Fruit fly (Drosophila melanogaster) whole organism, adult: ENCODE data around the gene Tre1.
A peak's percentile ranks its signal among the peaks of the same experiment; 100 is the strongest.

Source experiments
- CG11617 ChIP-seq: fragments of 200-800 bp; sonication (Bioruptor generic); optimal IDR thresholded peaks from 2 replicates; lab custom pipeline; 2017; ENCODE audit warnings: mild to moderate bottlenecking, missing biosample characterization, missing genetic modification reagents, missing genetic modification characterization
- CG12768 ChIP-seq: fragments of 200-800 bp; sonication (Bioruptor generic); optimal IDR thresholded peaks from 2 replicates; lab custom pipeline; 2017; ENCODE audit warnings: missing biosample characterization, missing genetic modification characterization, mild to moderate bottlenecking, moderate library complexity, missing genetic modification reagents
- CG14711 ChIP-seq: fragments of 200-800 bp; sonication (Bioruptor generic); optimal IDR thresholded peaks from 2 replicates; lab custom pipeline; 2018; ENCODE audit warnings: missing biosample characterization, mild to moderate bottlenecking, missing genetic modification characterization, moderate library complexity
- CG1620 ChIP-seq: fragments of 200-800 bp; sonication (Bioruptor generic); optimal IDR thresholded peaks from 2 replicates; lab custom pipeline; 2016; ENCODE audit warnings: missing biosample characterization, missing genetic modification characterization
- CG33017 ChIP-seq: fragments of 200-800 bp; sonication (Bioruptor generic); optimal IDR thresholded peaks from 2 replicates; lab custom pipeline; 2018; ENCODE audit warnings: missing biosample characterization, mild to moderate bottlenecking, missing genetic modification characterization, moderate library complexity
- CG5204 ChIP-seq: fragments of 200-800 bp; sonication (Bioruptor generic); optimal IDR thresholded peaks from 2 replicates; lab custom pipeline; 2016; ENCODE audit warnings: missing biosample characterization, missing genetic modification characterization
- CG7045 ChIP-seq: fragments of 200-800 bp; sonication (Bioruptor generic); optimal IDR thresholded peaks from 2 replicates; lab custom pipeline; 2017; ENCODE audit warnings: missing biosample characterization, mild to moderate bottlenecking, missing genetic modification characterization
- CG7101 ChIP-seq: fragments of 200-800 bp; sonication (Bioruptor generic); optimal IDR thresholded peaks from 2 replicates; lab custom pipeline; 2018; ENCODE audit warnings: missing biosample characterization, mild to moderate bottlenecking, missing genetic modification characterization, moderate library complexity
- Clk ChIP-seq: fragments of 200-800 bp; sonication (Bioruptor generic); optimal IDR thresholded peaks from 2 replicates; lab custom pipeline; 2017; ENCODE audit warnings: missing biosample characterization, missing genetic modification characterization
- Crg-1 ChIP-seq: fragments of 200-800 bp; sonication (Bioruptor generic); optimal IDR thresholded peaks from 2 replicates; lab custom pipeline; 2016; ENCODE audit warnings: missing biosample characterization, missing genetic modification characterization
- Hr96 ChIP-seq: fragments of 200-800 bp; sonication (Bioruptor generic); optimal IDR thresholded peaks from 2 replicates; lab custom pipeline; 2016; ENCODE audit warnings: missing biosample characterization, missing genetic modification characterization
- Mnt ChIP-seq: fragments of 200-800 bp; sonication (Bioruptor generic); optimal IDR thresholded peaks from 2 replicates; lab custom pipeline; 2016; ENCODE audit warnings: missing biosample characterization, mild to moderate bottlenecking, missing genetic modification characterization
- bab1 ChIP-seq: fragments of 200-800 bp; sonication (Bioruptor generic); optimal IDR thresholded peaks from 3 replicates; lab custom pipeline; 2019; ENCODE audit warnings: missing biosample characterization, mild to moderate bottlenecking, missing genetic modification characterization, moderate library complexity
- cic ChIP-seq: fragments of 200-800 bp; sonication (Bioruptor generic); optimal IDR thresholded peaks from 2 replicates; lab custom pipeline; 2017; ENCODE audit warnings: missing biosample characterization, mild to moderate bottlenecking, missing genetic modification characterization, moderate library complexity
- cnc ChIP-seq, 2 experiments: fragments of >200 bp; optimal IDR thresholded peaks; 2 replicates each; lab custom pipeline; 2017
- kay ChIP-seq: fragments of 200-800 bp; sonication (Bioruptor generic); peaks from one replicate; lab custom pipeline; 2016; ENCODE audit warnings: missing biosample characterization, missing genetic modification characterization, borderline replicate concordance
- ovo ChIP-seq: fragments of 200-800 bp; sonication (Bioruptor generic); optimal IDR thresholded peaks from 2 replicates; lab custom pipeline; 2016; ENCODE audit warnings: missing biosample characterization, missing genetic modification characterization
- pad ChIP-seq: fragments of 200-800 bp; sonication (Bioruptor generic); optimal IDR thresholded peaks from 3 replicates; lab custom pipeline; 2017; ENCODE audit warnings: missing biosample characterization, missing genetic modification characterization, mild to moderate bottlenecking, moderate library complexity, missing genetic modification reagents
- tj ChIP-seq: fragments of 200-800 bp; sonication (Bioruptor generic); optimal IDR thresholded peaks from 3 replicates; lab custom pipeline; 2017; ENCODE audit warnings: missing biosample characterization, mild to moderate bottlenecking, missing genetic modification characterization, moderate library complexity
- toe ChIP-seq: fragments of 200-800 bp; sonication (Bioruptor generic); optimal IDR thresholded peaks from 2 replicates; lab custom pipeline; 2016; ENCODE audit warnings: missing biosample characterization, missing genetic modification characterization

Tre1 gene

dm6 chrX:5695035-5695434 lies 15.3 kb upstream of the Tre1 start, which contains the start of gene CG3149:
CG3149 (minus strand) TSS chrX:5695205.
- TF ChIP-seq Hr96: no peak
- no peak for TF ChIP-seq tj (GFP tag; lab: Kevin White, UChicago)
- TF ChIP-seq bab1 (GFP tag; lab: Kevin White, UChicago): peak; percentile 32

dm6 chrX:5690651-5691379 lies 11.0 kb upstream of the Tre1 start:
- no peak for TF ChIP-seq Crg-1 (GFP tag; lab: Kevin White, UChicago)
- TF ChIP-seq CG1620: no peak
- no peak for TF ChIP-seq CG7101 (tag; lab: Kevin White, UChicago)
- TF ChIP-seq CG11617 (GFP tag; lab: Kevin White, UChicago): no peak
- TF ChIP-seq tj (GFP tag; lab: Kevin White, UChicago): no peak
- TF ChIP-seq bab1 (GFP tag; lab: Kevin White, UChicago): peak; percentile 22
- no peak for TF ChIP-seq kay (GFP tag; lab: Kevin White, UChicago)
- no peak for TF ChIP-seq CG33017
- no peak for TF ChIP-seq ovo (GFP tag; lab: Kevin White, UChicago)
- no peak for TF ChIP-seq CG7045
- TF ChIP-seq CG12768: no peak
- no peak for TF ChIP-seq CG14711 (tag; lab: Kevin White, UChicago)
- TF ChIP-seq Clk (GFP tag; lab: Kevin White, UChicago): no peak
- no peak for TF ChIP-seq toe (GFP tag; lab: Kevin White, UChicago)
- TF ChIP-seq Mnt: peak; percentile 13
- no peak for TF ChIP-seq CG5204 (GFP tag; lab: Kevin White, UChicago)
- TF ChIP-seq cic (GFP tag; lab: Kevin White, UChicago): no peak

- TF ChIP-seq Clk (GFP tag; lab: Kevin White, UChicago) (no peak), cic (GFP tag; lab: Kevin White, UChicago) (no peak), bab1 (GFP tag; lab: Kevin White, UChicago) (no peak), CG1620 (no peak), Mnt (no peak), Crg-1 (GFP tag; lab: Kevin White, UChicago) (no peak), cnc (optimal IDR thresholded peaks at IDR 0.05; lab: Kevin White, UChicago) (no peak), CG14711 (tag; lab: Kevin White, UChicago) (no peak), toe (GFP tag; lab: Kevin White, UChicago) (no peak), CG33017 (no peak), CG7101 (tag; lab: Kevin White, UChicago) (no peak), CG11617 (GFP tag; lab: Kevin White, UChicago) (no peak), CG7045 (no peak), pad (GFP tag; lab: Kevin White, UChicago) (no peak), Hr96 (no peak), CG12768 (no peak), CG5204 (GFP tag; lab: Kevin White, UChicago) (no peak), ovo (GFP tag; lab: Kevin White, UChicago) (no peak), tj (GFP tag; lab: Kevin White, UChicago) (no peak)
Measured at dm6 chrX:5690216-5690523, 10.4 kb upstream of the Tre1 start.

- TF ChIP-seq CG14711 (tag; lab: Kevin White, UChicago) (peak; percentile 54), CG11617 (GFP tag; lab: Kevin White, UChicago) (peak; percentile 37), toe (GFP tag; lab: Kevin White, UChicago) (peak; percentile 62), CG1620 (peak; percentile 42), cic (GFP tag; lab: Kevin White, UChicago) (no peak), pad (GFP tag; lab: Kevin White, UChicago) (peak; percentile 29), Crg-1 (GFP tag; lab: Kevin White, UChicago) (peak; percentile 9), CG7045 (no peak), kay (GFP tag; lab: Kevin White, UChicago) (no peak), CG5204 (GFP tag; lab: Kevin White, UChicago) (no peak), bab1 (GFP tag; lab: Kevin White, UChicago) (peak; percentile 25), CG7101 (tag; lab: Kevin White, UChicago) (peak; percentile 42)
Measured at dm6 chrX:5689417-5690215, 9.8 kb upstream of the Tre1 start, which contains the start of the genes PGAP1 and cv. PGAP1 (minus strand) TSS chrX:5689473. cv (plus strand) TSS chrX:5690002.

- no peak for TF ChIP-seq CG33017
- TF ChIP-seq CG11617 (GFP tag; lab: Kevin White, UChicago): no peak
- TF ChIP-seq toe (GFP tag; lab: Kevin White, UChicago): no peak
- TF ChIP-seq cnc (optimal IDR thresholded peaks at IDR 0.05; lab: Kevin White, UChicago): no peak
- no peak for TF ChIP-seq Crg-1 (GFP tag; lab: Kevin White, UChicago)
- TF ChIP-seq CG5204 (GFP tag; lab: Kevin White, UChicago): no peak
- TF ChIP-seq Hr96: no peak
- TF ChIP-seq CG7045: no peak
- no peak for TF ChIP-seq Mnt
- TF ChIP-seq CG7101 (tag; lab: Kevin White, UChicago): no peak
- TF ChIP-seq CG14711 (tag; lab: Kevin White, UChicago): no peak
- no peak for TF ChIP-seq bab1 (GFP tag; lab: Kevin White, UChicago)
- no peak for TF ChIP-seq CG12768
- TF ChIP-seq tj (GFP tag; lab: Kevin White, UChicago): no peak
- TF ChIP-seq CG1620: no peak
- no peak for TF ChIP-seq kay (GFP tag; lab: Kevin White, UChicago)
- no peak for TF ChIP-seq pad (GFP tag; lab: Kevin White, UChicago)
- TF ChIP-seq Clk (GFP tag; lab: Kevin White, UChicago): no peak
Measured at dm6 chrX:5682940-5683339, 3.2 kb upstream of the Tre1 start, which contains the start of gene CG42449. CG42449 (plus strand) TSS chrX:5683240.
